Worm (Caenorhabditis elegans) whole organism, young adult: ENCODE measurements around the gene hpo-19.

Source experiments
- K11D2.4 ChIP-seq: fragments of 200-800 bp; sonication (Bioruptor generic); IDR thresholded peaks from 2 replicates; pipeline ENCODE4 v1.3.6; 2022; ENCODE audit warnings: missing genetic modification reagents, missing genetic modification characterization, missing compliant biosample characterization
- T26A5.8 ChIP-seq: sonication (generic microtip); optimal IDR thresholded peaks from 2 replicates; lab custom pipeline; 2016; ENCODE audit warnings: missing genetic modification characterization, missing compliant biosample characterization
- aptf-3 ChIP-seq: fragments of 200-800 bp; sonication (Bioruptor generic); IDR thresholded peaks from 2 replicates; pipeline ENCODE4 v1.3.6; 2022; ENCODE audit warnings: missing genetic modification characterization, missing compliant biosample characterization
- atf-7 ChIP-seq: sonication (generic microtip); optimal IDR thresholded peaks from 2 replicates; lab custom pipeline; 2017; ENCODE audit warnings: mild to moderate bottlenecking, missing genetic modification characterization, missing compliant biosample characterization
- ceh-79 ChIP-seq: sonication (generic microtip); optimal IDR thresholded peaks from 2 replicates; lab custom pipeline; 2017; ENCODE audit warnings: mild to moderate bottlenecking, missing genetic modification characterization, missing compliant biosample characterization
- efl-1 ChIP-seq: fragments of 150-350 bp; optimal IDR thresholded peaks from 2 replicates; lab custom pipeline; 2014; ENCODE audit warnings: missing biosample characterization, missing genetic modification reagents, missing genetic modification characterization
- let-526 ChIP-seq: fragments of 200-800 bp; sonication (Bioruptor generic); IDR thresholded peaks from 2 replicates; pipeline ENCODE4 v1.3.6; 2022; ENCODE audit warnings: missing genetic modification reagents, missing genetic modification characterization, missing compliant biosample characterization
- lin-26 ChIP-seq: fragments of 200-800 bp; sonication (Bioruptor generic); IDR thresholded peaks from 2 replicates; pipeline ENCODE4 v1.3.6; 2022; ENCODE audit warnings: missing genetic modification reagents, missing genetic modification characterization, missing compliant biosample characterization
- mes-4 ChIP-seq: sonication (generic microtip); optimal IDR thresholded peaks from 2 replicates; lab custom pipeline; 2016; ENCODE audit warnings: missing genotype, missing genetic modification characterization, missing compliant biosample characterization
- sdz-38 ChIP-seq: sonication (generic microtip); optimal IDR thresholded peaks from 2 replicates; lab custom pipeline; 2016; ENCODE audit warnings: missing genotype, missing genetic modification characterization, missing compliant biosample characterization
- sea-2 ChIP-seq: fragments of 200-800 bp; sonication (Bioruptor generic); IDR thresholded peaks from 2 replicates; pipeline ENCODE4 v1.3.6; 2022; ENCODE audit warnings: missing genetic modification characterization, missing compliant biosample characterization
- snpc-4 ChIP-seq, 5 experiments: fragments of 150-350 bp in 1 of 5; sonication (generic microtip) in 4 of 5; optimal IDR thresholded peaks; 2 replicates each; lab custom pipeline; 2014 to 2018; ENCODE audit warnings: missing genetic modification characterization in 5 of 5, missing biosample characterization in 3 of 5, antibody characterized with exemption in 2 of 5, mild to moderate bottlenecking in 2 of 5, missing compliant biosample characterization in 2 of 5, missing genotype in 2 of 5, moderate library complexity in 2 of 5, missing genetic modification reagents in 1 of 5
- unc-62 ChIP-seq: fragments of 150-350 bp; optimal IDR thresholded peaks from 2 replicates; lab custom pipeline; 2014; ENCODE audit warnings: missing biosample characterization, missing genetic modification reagents, missing genetic modification characterization
- ztf-18 ChIP-seq: sonication (generic microtip); optimal IDR thresholded peaks from 2 replicates; lab custom pipeline; 2016; ENCODE audit warnings: missing genotype, mild to moderate bottlenecking, missing genetic modification characterization, missing compliant biosample characterization

DNA sequence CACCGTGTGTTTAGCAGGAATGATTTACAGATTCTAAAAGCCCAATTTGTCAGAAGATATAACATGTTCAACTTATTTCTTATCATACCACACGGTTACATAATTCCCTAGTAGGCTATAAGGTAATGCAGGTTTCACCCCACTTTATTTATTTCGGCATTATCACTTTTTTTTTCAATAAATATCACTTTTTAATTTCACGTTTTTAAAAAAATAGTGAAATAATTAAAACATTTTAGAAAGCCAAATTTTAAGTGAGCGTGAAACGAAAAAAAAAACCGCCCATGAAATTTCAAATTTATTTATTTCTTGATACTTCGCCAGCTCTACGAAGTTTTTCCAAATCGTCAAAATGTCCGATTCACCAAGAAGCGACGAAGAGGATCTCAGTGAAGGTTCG, 11.9 kb downstream of the hpo-19 start, which contains the start of gene fbxa-196:
- TF ChIP-seq atf-7 (no peak), efl-1 (GFP tag; lab: Kevin White, UChicago) (no peak), T26A5.8 (tag; lab: Kevin White, UChicago) (no peak), ceh-79 (tag; lab: Kevin White, UChicago) (no peak), mes-4 (no peak), snpc-4 (GFP tag; optimal IDR thresholded peaks at IDR 0.05; lab: Kevin White, UChicago) (no peak), snpc-4 (tag; optimal IDR thresholded peaks at IDR 0.05; lab: Kevin White, UChicago) (no peak), ztf-18 (tag; lab: Kevin White, UChicago) (no peak), sdz-38 (tag; lab: Kevin White, UChicago) (no peak), aptf-3 (no peak), let-526 (GFP tag; lab: Robert Waterston, UW) (no peak), unc-62 (no peak), lin-26 (no peak), K11D2.4 (GFP tag; lab: Robert Waterston, UW) (no peak), sea-2 (GFP tag; lab: Robert Waterston, UW) (no peak)
